Worm (Caenorhabditis elegans) whole organism, early embryonic: ENCODE results near the gene nspb-8.

ENCODE experiments used
- F13C5.2 ChIP-seq: sonication (generic microtip); optimal IDR thresholded peaks from 2 replicates; lab custom pipeline; 2017; ENCODE audit warnings: mild to moderate bottlenecking, missing genetic modification characterization, inconsistent platforms, missing compliant biosample characterization
- ama-1 ChIP-seq: fragments of 150-350 bp; optimal IDR thresholded peaks from 2 replicates; lab custom pipeline; 2014
- ets-7 ChIP-seq: sonication (generic microtip); optimal IDR thresholded peaks from 2 replicates; lab custom pipeline; 2016; ENCODE audit warnings: missing genotype, missing genetic modification characterization, missing compliant biosample characterization
- hmbx-1 ChIP-seq: sonication (generic microtip); optimal IDR thresholded peaks from 2 replicates; lab custom pipeline; 2016; ENCODE audit warnings: mild to moderate bottlenecking, missing genetic modification characterization, missing compliant biosample characterization
- hmg-4 ChIP-seq: fragments of 200-800 bp; sonication (Bioruptor generic); optimal IDR thresholded peaks from 2 replicates; lab custom pipeline; 2018; ENCODE audit warnings: mild to moderate bottlenecking, missing genetic modification characterization, missing compliant biosample characterization
- hnd-1 ChIP-seq: sonication (generic microtip); optimal IDR thresholded peaks from 2 replicates; lab custom pipeline; 2016; ENCODE audit warnings: missing genetic modification characterization, missing compliant biosample characterization

ce11 chrII:14599933-14600630, 19.6 kb upstream of the nspb-8 start:
- TF ChIP-seq hmbx-1 = no peak
- no peak for TF ChIP-seq ama-1 (lab: Kevin White, UChicago)
- no peak for TF ChIP-seq hnd-1
- no peak for TF ChIP-seq F13C5.2 (tag; lab: Kevin White, UChicago)
- TF ChIP-seq hmg-4 (GFP tag; lab: Kevin White, UChicago) = no peak
- no peak for TF ChIP-seq ets-7 (tag; lab: Kevin White, UChicago)
